Worm (Caenorhabditis elegans) whole organism, L4 larva: ENCODE results near the gene srbc-39.

Experiments used
- F44E2.7 ChIP-seq: fragments of 200-800 bp; sonication (Bioruptor generic); IDR thresholded peaks from 2 replicates; pipeline ENCODE4 v2.1.2; 2022; ENCODE audit warnings: missing genetic modification characterization, missing compliant biosample characterization
- daf-12 ChIP-seq: fragments of 150-350 bp; optimal IDR thresholded peaks from 2 replicates; lab custom pipeline; 2014; ENCODE audit warnings: missing biosample characterization, missing genetic modification reagents, missing genetic modification characterization
- nhr-237 ChIP-seq: sonication (generic microtip); optimal IDR thresholded peaks from 2 replicates; lab custom pipeline; 2017; ENCODE audit warnings: missing biosample characterization, missing genetic modification characterization
- pha-4 ChIP-seq, 2 experiments: fragments of 150-350 bp in 1 of 2; fragments of 200-800 bp in 1 of 2; sonication (Bioruptor generic) in 1 of 2; IDR thresholded peaks in 1 of 2; optimal IDR thresholded peaks in 1 of 2; 2 replicates each; pipeline versions ENCODE4 v1.3.6 to Lab custom; 2014 to 2022; ENCODE audit warnings: missing genetic modification characterization in 2 of 2, missing genetic modification reagents in 2 of 2, missing biosample characterization in 1 of 2, missing compliant biosample characterization in 1 of 2
- ztf-11 ChIP-seq: fragments of 150-350 bp; optimal IDR thresholded peaks from 2 replicates; lab custom pipeline; 2014; ENCODE audit warnings: missing biosample characterization, missing genetic modification characterization

- TF ChIP-seq nhr-237 (tag; lab: Kevin White, UChicago) (no peak), pha-4 (GFP tag; IDR thresholded peaks at IDR 0.05; lab: Robert Waterston, UW) (no peak), pha-4 (tag; optimal IDR thresholded peaks at IDR 0.05; lab: Kevin White, UChicago) (no peak), ztf-11 (tag; lab: Kevin White, UChicago) (no peak), F44E2.7 (GFP tag; lab: Robert Waterston, UW) (no peak), daf-12 (tag; lab: Kevin White, UChicago) (no peak)
Observed at ce11 chrV:722889-723288, 14.0 kb downstream of the srbc-39 start.
